Worm (Caenorhabditis elegans) whole organism, L2 larva: ENCODE measurements around the gene C34F11.1.

Experiments
- lin-39 ChIP-seq: fragments of 150-350 bp; optimal IDR thresholded peaks from 2 replicates; lab custom pipeline; 2014; ENCODE audit warnings: missing biosample characterization, missing genetic modification reagents, missing genetic modification characterization
- nhr-237 ChIP-seq: fragments of 150-350 bp; optimal IDR thresholded peaks from 2 replicates; lab custom pipeline; 2014; ENCODE audit warnings: missing biosample characterization, missing genetic modification characterization

- TF ChIP-seq nhr-237 (tag; lab: Kevin White, UChicago): no peak
- no peak for TF ChIP-seq lin-39 (tag; lab: Kevin White, UChicago)
Measured at ce11 chrII:5181497-5181896, 31.3 kb upstream of the C34F11.1 start.
